Worm (Caenorhabditis elegans) whole organism, mixed stage, embryonic: Measurements from ENCODE around the gene W04B5.6.

Experiments
- ceh-43 ChIP-seq: fragments of 200-800 bp; sonication (Bioruptor generic); optimal IDR thresholded peaks from 2 replicates; lab custom pipeline; 2018; ENCODE audit warnings: mild to moderate bottlenecking, missing genetic modification characterization, moderate library complexity, missing compliant biosample characterization
- ces-1 ChIP-seq: fragments of 150-350 bp; optimal IDR thresholded peaks from 2 replicates; lab custom pipeline; 2014; ENCODE audit warnings: missing biosample characterization, missing genetic modification reagents, missing genetic modification characterization
- cnd-1 ChIP-seq: fragments of 200-800 bp; sonication (Bioruptor generic); optimal IDR thresholded peaks from 2 replicates; lab custom pipeline; 2018; ENCODE audit warnings: mild to moderate bottlenecking, missing genetic modification characterization, missing compliant biosample characterization
- elt-3 ChIP-seq: fragments of 150-350 bp; optimal IDR thresholded peaks from 2 replicates; lab custom pipeline; 2014; ENCODE audit warnings: missing biosample characterization, missing genetic modification characterization
- mab-5 ChIP-seq: fragments of 150-350 bp; optimal IDR thresholded peaks from 2 replicates; lab custom pipeline; 2014; ENCODE audit warnings: missing biosample characterization, missing genetic modification characterization
- mep-1 ChIP-seq: fragments of 150-350 bp; optimal IDR thresholded peaks from 2 replicates; lab custom pipeline; 2017; ENCODE audit warnings: missing biosample characterization, missing genetic modification reagents, missing genetic modification characterization, inconsistent platforms
- nhr-12 ChIP-seq: fragments of 150-350 bp; optimal IDR thresholded peaks from 2 replicates; lab custom pipeline; 2014; ENCODE audit warnings: missing biosample characterization, missing genetic modification characterization
- nhr-76 ChIP-seq: sonication (generic microtip); optimal IDR thresholded peaks from 2 replicates; lab custom pipeline; 2017; ENCODE audit warnings: missing biosample characterization, missing genetic modification characterization
- pha-4 ChIP-seq: fragments of 150-350 bp; optimal IDR thresholded peaks from 2 replicates; lab custom pipeline; 2018; ENCODE audit warnings: missing biosample characterization, missing genetic modification reagents, missing genetic modification characterization
- snpc-4 ChIP-seq: fragments of 150-350 bp; optimal IDR thresholded peaks from 2 replicates; lab custom pipeline; 2014; ENCODE audit warnings: missing biosample characterization, missing genetic modification characterization
- unc-39 ChIP-seq: fragments of 150-350 bp; optimal IDR thresholded peaks from 2 replicates; lab custom pipeline; 2014; ENCODE audit warnings: missing biosample characterization, missing genetic modification characterization
- ztf-11 ChIP-seq: fragments of 150-350 bp; optimal IDR thresholded peaks from 2 replicates; lab custom pipeline; 2014; ENCODE audit warnings: missing biosample characterization, missing genetic modification characterization

DNA sequence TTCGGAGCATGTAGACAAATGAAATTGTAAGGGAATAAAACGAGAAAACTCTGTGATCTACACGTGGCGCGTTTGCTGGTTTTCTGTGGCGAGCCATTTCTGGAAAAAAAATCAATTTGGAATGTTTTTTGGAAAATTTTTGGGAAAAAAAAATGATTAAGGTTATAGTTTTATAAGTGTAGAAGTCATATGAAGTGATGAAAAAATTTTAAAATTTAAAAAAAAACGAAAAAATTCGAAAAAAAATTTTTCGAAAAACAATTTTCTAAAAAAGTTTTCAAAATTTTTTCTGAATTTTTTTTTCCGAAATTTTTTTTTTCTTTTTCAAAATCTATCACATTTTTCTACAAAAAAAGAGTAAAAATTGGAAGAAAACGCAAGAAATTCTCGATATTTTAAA lies 48.8 kb downstream of the W04B5.6 start, which contains the start of gene H14E04.3:
- TF ChIP-seq cnd-1 (no peak), unc-39 (tag; lab: Kevin White, UChicago) (no peak), pha-4 (tag; lab: Kevin White, UChicago) (no peak), snpc-4 (tag; lab: Kevin White, UChicago) (no peak), ceh-43 (no peak), nhr-12 (tag; lab: Kevin White, UChicago) (no peak), mab-5 (no peak), nhr-76 (tag; lab: Kevin White, UChicago) (no peak), mep-1 (no peak), ces-1 (GFP tag; lab: Kevin White, UChicago) (no peak), ztf-11 (tag; lab: Kevin White, UChicago) (no peak), elt-3 (tag; lab: Kevin White, UChicago) (no peak)
